Fruit fly (Drosophila melanogaster) whole organism, embryonic: Measurements from ENCODE around the gene al.

Source experiments
- Atf3 ChIP-seq: fragments of 200-800 bp; sonication (Bioruptor generic); optimal IDR thresholded peaks from 3 replicates; lab custom pipeline; 2016; ENCODE audit warnings: missing biosample characterization, missing genetic modification characterization
- Bteb2 ChIP-seq: fragments of 200-800 bp; sonication (Bioruptor generic); optimal IDR thresholded peaks from 2 replicates; lab custom pipeline; 2016; ENCODE audit warnings: missing biosample characterization, missing genetic modification characterization
- CG12236 ChIP-seq: fragments of 200-800 bp; sonication (Bioruptor generic); optimal IDR thresholded peaks from 2 replicates; lab custom pipeline; 2016; ENCODE audit warnings: missing biosample characterization, missing genetic modification characterization
- CG15514 ChIP-seq: fragments of 200-800 bp; sonication (Bioruptor generic); optimal IDR thresholded peaks from 3 replicates; lab custom pipeline; 2017; ENCODE audit warnings: missing biosample characterization, missing genetic modification characterization, mild to moderate bottlenecking, moderate library complexity, missing genetic modification reagents
- Med ChIP-seq: fragments of 200-800 bp; sonication (Bioruptor generic); peaks from one replicate; lab custom pipeline; 2016; ENCODE audit warnings: missing biosample characterization, missing genetic modification characterization, mild to moderate bottlenecking, inconsistent platforms, moderate library complexity
- NC2α ChIP-seq: fragments of 200-800 bp; sonication (Bioruptor generic); optimal IDR thresholded peaks from 2 replicates; lab custom pipeline; 2016; ENCODE audit warnings: missing biosample characterization, missing genetic modification characterization
- Nf-YA ChIP-seq: fragments of 200-800 bp; sonication (Bioruptor generic); IDR thresholded peaks from 2 replicates; pipeline ENCODE4 v1.3.6; 2022; ENCODE audit warnings: missing biosample characterization, missing genetic modification characterization
- Six4 ChIP-seq: fragments of 200-800 bp; sonication (Bioruptor generic); optimal IDR thresholded peaks from 2 replicates; lab custom pipeline; 2016; ENCODE audit warnings: missing biosample characterization, missing genetic modification characterization
- pnt ChIP-seq: fragments of 200-800 bp; sonication (Bioruptor generic); optimal IDR thresholded peaks from 3 replicates; lab custom pipeline; 2016; ENCODE audit warnings: missing biosample characterization, missing genetic modification characterization
- slp2 ChIP-seq: fragments of 200-800 bp; sonication (Bioruptor generic); optimal IDR thresholded peaks from 2 replicates; lab custom pipeline; 2016; ENCODE audit warnings: missing biosample characterization, missing genetic modification characterization
- tx ChIP-seq: fragments of 200-800 bp; sonication (Bioruptor generic); optimal IDR thresholded peaks from 2 replicates; lab custom pipeline; 2016; ENCODE audit warnings: missing biosample characterization, missing genetic modification characterization

- TF ChIP-seq CG15514 (GFP tag; lab: Kevin White, UChicago) (no peak), Bteb2 (GFP tag; lab: Kevin White, UChicago) (no peak), Six4 (no peak), Nf-YA (no peak), Atf3 (no peak), tx (GFP tag; lab: Kevin White, UChicago) (no peak), NC2α (no peak), pnt (GFP tag; lab: Kevin White, UChicago) (no peak), Med (GFP tag; lab: Kevin White, UChicago) (no peak), CG12236 (GFP tag; lab: Kevin White, UChicago) (no peak), slp2 (GFP tag; lab: Kevin White, UChicago) (no peak)
Measured at dm6 chr2L:434439-434838, 56.5 kb downstream of the al start.
